Worm (Caenorhabditis elegans): Measurements from ENCODE around the gene C49A9.4.

Gene C49A9.4

ce11 chrIV:6206294-6206776, 13.2 kb upstream of the C49A9.4 start, which contains the start of gene C49A9.10 (continued):
- TF ChIP-seq dve-1 (tag; optimal IDR thresholded peaks at IDR 0.05; ENCODE audit: insufficient read depth) (peak; percentile 73), F37D6.2 (tag; optimal IDR thresholded peaks at IDR 0.05) (peak; percentile 33), F44E2.7 (GFP tag; IDR thresholded peaks at IDR 0.05) (no peak), hlh-11 (tag; optimal IDR thresholded peaks at IDR 0.05) (no peak), ZK337.2 (GFP tag; IDR thresholded peaks at IDR 0.05) (peak; percentile 94), nhr-11 (tag; optimal IDR thresholded peaks at IDR 0.05) (peak; percentile 3), ceh-28 (tag; optimal IDR thresholded peaks at IDR 0.05) (no peak), snpc-4 (tag; optimal IDR thresholded peaks at IDR 0.05) (no peak), ceh-20 (GFP tag; IDR thresholded peaks at IDR 0.05) (no peak; the same call in 1 of the 2 replicates), zag-1 (tag; optimal IDR thresholded peaks at IDR 0.05) (no peak), saeg-2 (GFP tag; IDR thresholded peaks at IDR 0.05) (no peak), php-3 (GFP tag; IDR thresholded peaks at IDR 0.05) (no peak), snpc-1.2 (GFP tag; IDR thresholded peaks at IDR 0.05) (peak; percentile 95), ztf-7 (tag; optimal IDR thresholded peaks at IDR 0.05) (peak; percentile 55), aly-2 (tag; optimal IDR thresholded peaks at IDR 0.05) (no peak), nhr-77 (tag; optimal IDR thresholded peaks at IDR 0.05) (peak; percentile 59), nhr-41 (GFP tag; IDR thresholded peaks at IDR 0.05) (no peak), nhr-111 (GFP tag; optimal IDR thresholded peaks at IDR 0.05) (no peak)

ce11 chrIV:6209337-6209736, 10.2 kb upstream of the C49A9.4 start:
- TF ChIP-seq zip-2 (tag; optimal IDR thresholded peaks at IDR 0.05) (peak; percentile 93), D1046.2 (GFP tag; IDR thresholded peaks at IDR 0.05) (no peak), unc-62 (GFP tag; optimal IDR thresholded peaks at IDR 0.05 in 1 of 2) (peak in 1 of 2 experiments; percentile 3), unc-62 (tag; optimal IDR thresholded peaks at IDR 0.05) (no peak)

ce11 chrIV:6209958-6210357, 9.5 kb upstream of the C49A9.4 start:
- peak; percentile 41 for TF ChIP-seq dmd-6 (GFP tag; IDR thresholded peaks at IDR 0.05)

- TF ChIP-seq ceh-62 (tag; optimal IDR thresholded peaks at IDR 0.05) (no peak), daf-16 (GFP tag; optimal IDR thresholded peaks at IDR 0.05) (no peak), daf-16 (tag; optimal IDR thresholded peaks at IDR 0.05) (peak; percentile 96), pqm-1 (tag; optimal IDR thresholded peaks at IDR 0.05) (peak; percentile 78), dve-1 (tag; optimal IDR thresholded peaks at IDR 0.05; ENCODE audit: insufficient read depth) (peak; percentile 64), dmd-6 (GFP tag; IDR thresholded peaks at IDR 0.05) (peak; percentile 22; the same call in 1 of the 2 replicates), nhr-77 (tag; optimal IDR thresholded peaks at IDR 0.05) (peak; percentile 11), php-3 (GFP tag; IDR thresholded peaks at IDR 0.05) (0 out of 2 replicates have a peak, but pooled peaks have one; percentile 28), daf-8 (GFP tag; IDR thresholded peaks at IDR 0.05) (no peak), nhr-28 (tag; optimal IDR thresholded peaks at IDR 0.05) (peak; percentile 36), fos-1 (tag; optimal IDR thresholded peaks at IDR 0.05) (no peak), hlh-30 (tag; optimal IDR thresholded peaks at IDR 0.05; ENCODE audit: insufficient read depth) (peak; percentile 32), hlh-11 (tag; optimal IDR thresholded peaks at IDR 0.05) (peak; percentile 52)
These were observed 8.9 kb upstream of the C49A9.4 start, which contains the start of the genes ugt-24 and C49A9.6 for ce11 chrIV:6210574-6210973. ugt-24 (minus strand) TSS chrIV:6210720. C49A9.6 (plus strand) TSS chrIV:6210936.

- peak; percentile 5 for TF ChIP-seq dve-1 (tag; optimal IDR thresholded peaks at IDR 0.05; ENCODE audit: insufficient read depth)
- TF ChIP-seq daf-16 (GFP tag; optimal IDR thresholded peaks at IDR 0.05): no peak
- peak; percentile 65 for TF ChIP-seq daf-16 (tag; optimal IDR thresholded peaks at IDR 0.05)
- no peak for TF ChIP-seq lin-29 (GFP tag; IDR thresholded peaks at IDR 0.05)
- no peak for TF ChIP-seq ZK546.5 (tag; optimal IDR thresholded peaks at IDR 0.05)
- no peak for TF ChIP-seq attf-4 (tag; optimal IDR thresholded peaks at IDR 0.05)
- TF ChIP-seq snpc-4 (tag; optimal IDR thresholded peaks at IDR 0.05): no peak
- peak; percentile 1 for TF ChIP-seq pqm-1 (tag; optimal IDR thresholded peaks at IDR 0.05)
- peak; percentile 93 for TF ChIP-seq php-3 (GFP tag; IDR thresholded peaks at IDR 0.05)
- TF ChIP-seq jun-1 (tag; optimal IDR thresholded peaks at IDR 0.05): no peak
These were observed 6.1 kb upstream of the C49A9.4 start, which contains the start of gene C49A9.5 for ce11 chrIV:6213403-6213802. C49A9.5 (plus strand) TSS chrIV:6213673.

All from whole organism, L4 larva.